Fruit fly (Drosophila melanogaster): ENCODE measurements around the gene baz.
A peak's percentile ranks its signal among the peaks of the same experiment; 100 is the strongest.

Gene baz

DNA sequence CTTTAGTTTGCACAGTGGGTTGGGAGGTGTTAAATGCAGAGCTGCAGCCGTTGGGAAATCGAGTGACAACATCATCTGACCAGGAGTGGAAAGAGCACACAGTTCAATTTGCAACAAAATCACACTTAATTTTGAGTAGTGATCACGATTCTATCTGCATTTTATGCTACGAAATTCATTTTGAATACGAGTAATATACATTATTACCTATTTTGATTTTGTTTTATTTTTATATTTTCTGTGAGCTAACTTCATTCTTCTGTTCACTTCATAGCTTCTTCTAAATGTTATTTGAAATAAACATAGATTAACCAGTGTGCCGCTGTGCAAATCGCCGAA is 66.8 kb downstream of the baz start, which contains the start of gene CG10598 (continued):
- TF ChIP-seq Opbp (GFP tag; IDR thresholded peaks at IDR 0.05; ENCODE audit: partially characterized antibody) = no peak
- TF ChIP-seq Asciz (GFP tag; optimal IDR thresholded peaks at IDR 0.05) = no peak
- TF ChIP-seq Myb (GFP tag; optimal IDR thresholded peaks at IDR 0.05) = no peak
- 0 out of 2 replicates have a peak, but pooled peaks have one; percentile 25 for TF ChIP-seq al (GFP tag; IDR thresholded peaks at IDR 0.05)
- TF ChIP-seq fd96Cb (tag; optimal IDR thresholded peaks at IDR 0.05) = no peak
- TF ChIP-seq CG1024 (GFP tag; IDR thresholded peaks at IDR 0.05) = no peak
- peak; percentile 54; the same call in 2 of the 3 replicates for TF ChIP-seq dysf (GFP tag; IDR thresholded peaks at IDR 0.05)
- no peak for TF ChIP-seq kah (GFP tag; optimal IDR thresholded peaks at IDR 0.05)
- TF ChIP-seq CTCF (GFP tag; optimal IDR thresholded peaks at IDR 0.05) = no peak
- 0 out of 3 replicates have a peak, but pooled peaks have one; percentile 32 for TF ChIP-seq row (GFP tag; IDR thresholded peaks at IDR 0.05)
- no peak for TF ChIP-seq Doc3 (GFP tag; IDR thresholded peaks at IDR 0.05; ENCODE audit: partially characterized antibody)
- TF ChIP-seq D19B (GFP tag; optimal IDR thresholded peaks at IDR 0.05) = peak; percentile 1
- no peak for TF ChIP-seq Hr39 (optimal IDR thresholded peaks at IDR 0.05)
- TF ChIP-seq Dfd (GFP tag; optimal IDR thresholded peaks at IDR 0.05) = no peak

DNA sequence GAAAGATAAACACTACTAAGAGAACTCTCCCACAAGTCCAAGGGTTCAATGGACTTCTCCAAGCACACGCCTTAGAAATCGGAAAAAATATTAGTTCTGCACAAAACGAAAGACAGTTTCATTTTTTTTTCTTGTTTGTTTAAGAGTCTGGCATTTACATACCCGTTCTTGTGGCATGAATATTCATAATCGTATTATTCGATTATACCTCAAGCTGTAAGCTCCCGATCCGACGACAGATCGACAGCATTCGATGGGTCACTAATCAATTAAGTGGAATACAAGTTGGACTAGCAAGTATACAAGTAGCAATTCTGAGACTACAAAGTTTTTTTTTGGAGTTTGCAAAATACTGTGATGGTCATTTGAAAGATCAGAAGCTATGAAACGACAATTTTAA is 67.7 kb downstream of the baz start:
- no peak for TF ChIP-seq CG4360 (GFP tag; IDR thresholded peaks at IDR 0.05)
- TF ChIP-seq CG13894 (tag; optimal IDR thresholded peaks at IDR 0.05) = peak; percentile 88
- no peak for TF ChIP-seq ara (GFP tag; IDR thresholded peaks at IDR 0.05)
- peak; percentile 87 for TF ChIP-seq CG2199 (GFP tag; IDR thresholded peaks at IDR 0.05)
- TF ChIP-seq vvl (GFP tag; IDR thresholded peaks at IDR 0.05) = 0 out of 2 replicates have a peak, but pooled peaks have one; percentile 35
- TF ChIP-seq CG34422 (GFP tag; IDR thresholded peaks at IDR 0.05) = no peak
- no peak for TF ChIP-seq eve (GFP tag; optimal IDR thresholded peaks at IDR 0.05)
- no peak for TF ChIP-seq sim (GFP tag; IDR thresholded peaks at IDR 0.05)
- TF ChIP-seq sob (GFP tag; IDR thresholded peaks at IDR 0.05) = no peak
- TF ChIP-seq Elba2 (GFP tag; optimal IDR thresholded peaks at IDR 0.05) = no peak
- TF ChIP-seq CG12236 (GFP tag; optimal IDR thresholded peaks at IDR 0.05) = no peak
- no peak for TF ChIP-seq Adf1 (GFP tag; IDR thresholded peaks at IDR 0.05)
- TF ChIP-seq nom (GFP tag; optimal IDR thresholded peaks at IDR 0.05) = no peak
- TF ChIP-seq ind (GFP tag; optimal IDR thresholded peaks at IDR 0.05) = no peak
- TF ChIP-seq wek (GFP tag; optimal IDR thresholded peaks at IDR 0.05) = no peak
- TF ChIP-seq CG15011 (GFP tag; optimal IDR thresholded peaks at IDR 0.05) = no peak
- TF ChIP-seq CG4617 (GFP tag; optimal IDR thresholded peaks at IDR 0.05; ENCODE audit: borderline replicate concordance) = no peak
- no peak for TF ChIP-seq CG4854 (GFP tag; optimal IDR thresholded peaks at IDR 0.05)

DNA sequence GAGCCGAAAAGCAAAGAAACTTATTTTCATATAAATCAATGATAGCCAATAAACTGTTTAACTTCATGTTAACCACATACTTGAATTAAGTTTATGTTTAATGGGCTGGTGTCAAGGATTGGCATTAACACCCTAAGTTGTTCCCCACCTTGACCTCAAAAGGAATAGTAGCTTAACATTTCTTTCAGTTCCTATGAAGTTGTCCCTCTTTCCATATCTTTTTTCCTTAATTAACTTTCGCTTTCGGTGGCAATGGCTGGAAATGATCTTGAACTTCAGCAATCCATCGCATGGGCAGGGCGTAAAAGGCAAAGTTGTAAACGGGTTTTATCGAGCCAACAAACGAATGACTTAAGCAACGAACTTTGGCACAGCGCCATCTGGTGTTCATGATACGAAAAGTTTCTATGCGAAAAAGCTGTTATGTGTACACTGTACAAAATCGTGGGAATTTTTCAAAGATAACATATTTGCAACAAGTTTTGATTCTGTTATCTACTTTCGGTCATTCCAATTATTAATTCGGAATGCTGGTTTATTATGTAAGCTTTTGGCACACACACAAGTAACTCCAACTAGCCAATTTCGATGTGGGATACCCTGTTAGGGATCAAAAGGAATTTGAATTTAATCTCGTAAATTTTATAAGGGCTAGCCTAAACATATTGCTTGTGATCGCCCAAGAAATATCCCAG is 69.8 kb downstream of the baz start:
- TF ChIP-seq bsh (GFP tag; optimal IDR thresholded peaks at IDR 0.05) (peak in 1 of 2 experiments; percentile 35), Hr51 (GFP tag; optimal IDR thresholded peaks at IDR 0.05) (peak in 1 of 2 experiments; percentile 36), insv (GFP tag; optimal IDR thresholded peaks at IDR 0.05) (no peak), unpg (GFP tag; optimal IDR thresholded peaks at IDR 0.05) (peak; percentile 53), sens (GFP tag) (peak; percentile 76), CG9876 (GFP tag; optimal IDR thresholded peaks at IDR 0.05) (peak; percentile 27), CG6654 (GFP tag; optimal IDR thresholded peaks at IDR 0.05) (no peak), Antp (GFP tag; optimal IDR thresholded peaks at IDR 0.05) (peak; percentile 42), Mad (GFP tag; optimal IDR thresholded peaks at IDR 0.05) (peak; percentile 29), seq (GFP tag; IDR thresholded peaks at IDR 0.05) (no peak), CG7839 (tag; optimal IDR thresholded peaks at IDR 0.05) (peak; percentile 37), Eip74EF (GFP tag; optimal IDR thresholded peaks at IDR 0.05) (peak in 1 of 2 experiments; percentile 78), CG16779 (GFP tag; IDR thresholded peaks at IDR 0.05) (no peak), CG3995 (GFP tag; optimal IDR thresholded peaks at IDR 0.05) (no peak), Pdp1 (GFP tag; optimal IDR thresholded peaks at IDR 0.05) (peak; percentile 18 to 53), vnd (GFP tag; IDR thresholded peaks at IDR 0.05; ENCODE audit: partially characterized antibody) (no peak), pros (GFP tag; optimal IDR thresholded peaks at IDR 0.05) (peak; percentile 23), CG10366 (GFP tag; IDR thresholded peaks at IDR 0.05) (no peak)

Measured in whole organism, embryonic.